Fruit fly (Drosophila melanogaster): Measurements from ENCODE around the gene CG8281.

Gene CG8281

dm6 chr3L:7877466-7877865 lies 34.8 kb upstream of the CG8281 start:
- TF ChIP-seq CTCF (optimal IDR thresholded peaks at IDR 0.05) (no peak), CG8478 (optimal IDR thresholded peaks at IDR 0.05) (no peak)

- TF ChIP-seq CG8478 (optimal IDR thresholded peaks at IDR 0.05) = no peak
Observed at dm6 chr3L:7879616-7880015, 32.6 kb upstream of the CG8281 start.

dm6 chr3L:7881127-7881526 lies 31.1 kb upstream of the CG8281 start:
- no peak for TF ChIP-seq CTCF (optimal IDR thresholded peaks at IDR 0.05)
- no peak for TF ChIP-seq CG8478 (optimal IDR thresholded peaks at IDR 0.05)

dm6 chr3L:7882105-7882504 lies 30.2 kb upstream of the CG8281 start:
- TF ChIP-seq CTCF (optimal IDR thresholded peaks at IDR 0.05) = no peak
- no peak for TF ChIP-seq CG8478 (optimal IDR thresholded peaks at IDR 0.05)

- TF ChIP-seq CG8478 (optimal IDR thresholded peaks at IDR 0.05) (no peak), CTCF (optimal IDR thresholded peaks at IDR 0.05) (no peak)
Observed at dm6 chr3L:7883298-7883697, 29.0 kb upstream of the CG8281 start.

dm6 chr3L:7889976-7890375 lies 22.3 kb upstream of the CG8281 start:
- TF ChIP-seq CG8478 (optimal IDR thresholded peaks at IDR 0.05) (no peak), CTCF (optimal IDR thresholded peaks at IDR 0.05) (no peak)

dm6 chr3L:7890567-7890966 lies 21.7 kb upstream of the CG8281 start:
- TF ChIP-seq CTCF (optimal IDR thresholded peaks at IDR 0.05) (no peak), CG8478 (optimal IDR thresholded peaks at IDR 0.05) (no peak)

dm6 chr3L:7893840-7894239 lies 18.4 kb upstream of the CG8281 start:
- TF ChIP-seq CTCF (optimal IDR thresholded peaks at IDR 0.05) (no peak), CG8478 (optimal IDR thresholded peaks at IDR 0.05) (no peak)

dm6 chr3L:7894580-7894979 lies 17.7 kb upstream of the CG8281 start, which contains the start of gene eIF4E5:
Gene eIF4E5 (plus strand): TSS chr3L:7894880.
- TF ChIP-seq CTCF (optimal IDR thresholded peaks at IDR 0.05) (no peak), CG8478 (optimal IDR thresholded peaks at IDR 0.05) (no peak)

- TF ChIP-seq CTCF (optimal IDR thresholded peaks at IDR 0.05) (no peak), CG8478 (optimal IDR thresholded peaks at IDR 0.05) (no peak)
Observed at dm6 chr3L:7903489-7904150, 8.6 kb upstream of the CG8281 start.

dm6 chr3L:7904560-7904959 lies 7.7 kb upstream of the CG8281 start:
- TF ChIP-seq CTCF (optimal IDR thresholded peaks at IDR 0.05) (no peak), CG8478 (optimal IDR thresholded peaks at IDR 0.05) (no peak)

dm6 chr3L:7909695-7910463 lies 2.4 kb upstream of the CG8281 start:
- TF ChIP-seq CG8478 (optimal IDR thresholded peaks at IDR 0.05) (no peak), CTCF (optimal IDR thresholded peaks at IDR 0.05) (no peak)

- TF ChIP-seq CTCF (optimal IDR thresholded peaks at IDR 0.05) = no peak
- no peak for TF ChIP-seq CG8478 (optimal IDR thresholded peaks at IDR 0.05)
Observed at dm6 chr3L:7910916-7911467, 1.3 kb upstream of the CG8281 start.

- TF ChIP-seq CTCF (optimal IDR thresholded peaks at IDR 0.05) = no peak
- TF ChIP-seq CG8478 (optimal IDR thresholded peaks at IDR 0.05) = no peak
Observed at dm6 chr3L:7914969-7915596, 2.8 kb downstream of the CG8281 start, which contains the start of gene Tmem43. Gene Tmem43 (minus strand): TSS chr3L:7915120.

dm6 chr3L:7915808-7916619 lies 3.8 kb downstream of the CG8281 start:
- TF ChIP-seq CTCF (optimal IDR thresholded peaks at IDR 0.05) (no peak), CG8478 (optimal IDR thresholded peaks at IDR 0.05) (no peak)
